Worm (Caenorhabditis elegans) whole organism, young adult: Measurements from ENCODE around the gene T28A11.13.

ENCODE experiments used
- B0261.1 ChIP-seq: sonication (generic microtip); optimal IDR thresholded peaks from 2 replicates; lab custom pipeline; 2016; ENCODE audit warnings: mild to moderate bottlenecking, missing genetic modification characterization, moderate library complexity, missing compliant biosample characterization
- D2030.7 ChIP-seq: fragments of 200-800 bp; sonication (Bioruptor generic); IDR thresholded peaks from 2 replicates; pipeline ENCODE4 v1.3.6; 2022; ENCODE audit warnings: missing genetic modification reagents, missing genetic modification characterization, missing compliant biosample characterization
- F52B5.7 ChIP-seq: sonication (generic microtip); optimal IDR thresholded peaks from 2 replicates; lab custom pipeline; 2016; ENCODE audit warnings: mild to moderate bottlenecking, missing genetic modification characterization, missing compliant biosample characterization
- atf-7 ChIP-seq: sonication (generic microtip); optimal IDR thresholded peaks from 2 replicates; lab custom pipeline; 2017; ENCODE audit warnings: mild to moderate bottlenecking, missing genetic modification characterization, missing compliant biosample characterization
- ceh-91 ChIP-seq: fragments of 200-800 bp; sonication (Bioruptor generic); IDR thresholded peaks from 2 replicates; pipeline ENCODE4 v1.3.6; 2022; ENCODE audit warnings: missing genetic modification reagents, missing genetic modification characterization, missing compliant biosample characterization
- madf-10 ChIP-seq: sonication (generic microtip); optimal IDR thresholded peaks from 2 replicates; lab custom pipeline; 2016; ENCODE audit warnings: mild to moderate bottlenecking, missing genetic modification characterization, missing compliant biosample characterization
- nhr-90 ChIP-seq: sonication (generic microtip); optimal IDR thresholded peaks from 2 replicates; lab custom pipeline; 2016; ENCODE audit warnings: missing genotype, mild to moderate bottlenecking, missing genetic modification characterization, missing compliant biosample characterization
- pha-4 ChIP-seq: fragments of 150-350 bp; sonication (generic microtip); optimal IDR thresholded peaks from 2 replicates; lab custom pipeline; 2014; ENCODE audit warnings: missing biosample characterization, missing genetic modification reagents, missing genetic modification characterization
- rec-8 ChIP-seq, 2 experiments: sonication (generic microtip); optimal IDR thresholded peaks; 2 replicates each; lab custom pipeline; 2016; ENCODE audit warnings: mild to moderate bottlenecking in 2 of 2, missing genetic modification characterization in 2 of 2, missing genetic modification reagents in 2 of 2, missing genotype in 2 of 2, missing biosample characterization in 1 of 2, missing compliant biosample characterization in 1 of 2, moderate library complexity in 1 of 2
- snpc-4 ChIP-seq, 5 experiments: fragments of 150-350 bp in 1 of 5; sonication (generic microtip) in 4 of 5; optimal IDR thresholded peaks; 2 replicates each; lab custom pipeline; 2014 to 2018; ENCODE audit warnings: missing genetic modification characterization in 5 of 5, missing biosample characterization in 3 of 5, antibody characterized with exemption in 2 of 5, mild to moderate bottlenecking in 2 of 5, missing compliant biosample characterization in 2 of 5, missing genotype in 2 of 5, moderate library complexity in 2 of 5, missing genetic modification reagents in 1 of 5
- sptf-2 ChIP-seq: fragments of 200-800 bp; sonication (Bioruptor generic); optimal IDR thresholded peaks from 2 replicates; lab custom pipeline; 2018; ENCODE audit warnings: mild to moderate bottlenecking, missing genetic modification characterization, missing compliant biosample characterization
- unc-62 ChIP-seq: fragments of 150-350 bp; optimal IDR thresholded peaks from 2 replicates; lab custom pipeline; 2014; ENCODE audit warnings: missing biosample characterization, missing genetic modification reagents, missing genetic modification characterization
- ztf-18 ChIP-seq: sonication (generic microtip); optimal IDR thresholded peaks from 2 replicates; lab custom pipeline; 2016; ENCODE audit warnings: missing genotype, mild to moderate bottlenecking, missing genetic modification characterization, missing compliant biosample characterization

DNA sequence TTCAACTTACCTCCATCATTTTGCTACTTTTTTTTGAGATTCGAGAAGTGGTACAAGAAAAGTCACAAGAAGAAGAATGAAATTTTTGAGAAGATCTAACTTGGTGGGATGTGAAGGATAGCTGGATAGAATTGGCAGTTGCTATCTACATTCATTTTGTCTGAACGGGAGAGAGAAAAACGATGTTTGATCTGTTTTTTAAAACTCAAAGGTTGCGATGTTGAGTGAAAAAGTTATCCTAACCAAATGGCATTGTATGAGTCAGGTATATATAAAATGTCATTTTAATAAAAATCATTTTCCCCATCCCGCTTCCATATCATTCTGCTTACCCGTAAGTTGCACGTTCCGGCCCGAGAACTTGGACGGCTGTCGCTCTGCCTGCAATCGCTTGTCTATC, 39.2 kb upstream of the T28A11.13 start, which contains the start of gene F35F10.6:
- TF ChIP-seq pha-4 (tag; lab: Kevin White, UChicago) (no peak), sptf-2 (GFP tag; lab: Kevin White, UChicago) (no peak), rec-8 (tag; optimal IDR thresholded peaks at IDR 0.05; lab: Kevin White, UChicago) (no peak), snpc-4 (GFP tag; optimal IDR thresholded peaks at IDR 0.05; lab: Kevin White, UChicago) (no peak), snpc-4 (tag; optimal IDR thresholded peaks at IDR 0.05; lab: Kevin White, UChicago) (no peak), atf-7 (tag; lab: Kevin White, UChicago) (no peak), madf-10 (tag; lab: Kevin White, UChicago) (no peak), F52B5.7 (no peak), ztf-18 (no peak), ceh-91 (GFP tag; lab: Robert Waterston, UW) (no peak), D2030.7 (GFP tag; lab: Robert Waterston, UW) (no peak), unc-62 (no peak), nhr-90 (tag; lab: Kevin White, UChicago) (no peak), B0261.1 (tag; lab: Kevin White, UChicago) (no peak)
